Fruit fly (Drosophila melanogaster) whole organism, prepupa: Measurements from ENCODE around the gene CG6118.

Source experiments
- CG15336 ChIP-seq: fragments of 200-800 bp; sonication (Bioruptor generic); IDR thresholded peaks from 2 replicates; pipeline ENCODE4 v1.3.6; 2022; ENCODE audit warnings: missing biosample characterization, missing genetic modification characterization
- CG6792 ChIP-seq: fragments of 200-800 bp; sonication (Bioruptor generic); optimal IDR thresholded peaks from 3 replicates; lab custom pipeline; 2016; ENCODE audit warnings: missing biosample characterization, missing genetic modification characterization
- Eip78C ChIP-seq: fragments of 200-800 bp; sonication (Bioruptor generic); peaks from one replicate; lab custom pipeline; 2016; ENCODE audit warnings: missing biosample characterization, missing genetic modification characterization
- Ets21C ChIP-seq: fragments of 200-800 bp; sonication (Bioruptor generic); optimal IDR thresholded peaks from 3 replicates; lab custom pipeline; 2016; ENCODE audit warnings: missing biosample characterization, missing genetic modification characterization
- Gug ChIP-seq: fragments of 200-800 bp; sonication (Bioruptor generic); IDR thresholded peaks from 2 replicates; pipeline ENCODE4 v1.3.6; 2022; ENCODE audit warnings: missing biosample characterization, missing genetic modification characterization
- Hr38 ChIP-seq: sonication (Bioruptor generic); optimal IDR thresholded peaks from 2 replicates; lab custom pipeline; 2016; ENCODE audit warnings: missing biosample characterization, missing genetic modification characterization
- OdsH ChIP-seq: fragments of 200-800 bp; sonication (Bioruptor generic); optimal IDR thresholded peaks from 3 replicates; lab custom pipeline; 2016; ENCODE audit warnings: missing biosample characterization, missing genetic modification characterization
- spab ChIP-seq: fragments of 200-800 bp; sonication (Bioruptor generic); optimal IDR thresholded peaks from 2 replicates; lab custom pipeline; 2017; ENCODE audit warnings: missing biosample characterization, mild to moderate bottlenecking, missing genetic modification characterization, missing genetic modification reagents
- ss ChIP-seq, 2 experiments: fragments of 200-800 bp; sonication (Bioruptor generic); optimal IDR thresholded peaks; 2 replicates in 1 of 2; 3 replicates in 1 of 2; lab custom pipeline; 2017 to 2018; ENCODE audit warnings: mild to moderate bottlenecking in 2 of 2, missing biosample characterization in 2 of 2, missing genetic modification characterization in 2 of 2, moderate library complexity in 1 of 2
- topi ChIP-seq: fragments of 200-800 bp; sonication (Bioruptor generic); optimal IDR thresholded peaks from 3 replicates; lab custom pipeline; 2016; ENCODE audit warnings: missing biosample characterization, missing genetic modification characterization

dm6 chr3R:15451344-15452107 lies 17.0 kb upstream of the CG6118 start:
- TF ChIP-seq spab (GFP tag; lab: Kevin White, UChicago) (no peak), Hr38 (GFP tag; lab: Kevin White, UChicago) (no peak), ss (GFP tag; optimal IDR thresholded peaks at IDR 0.05; lab: Kevin White, UChicago) (peak in 1 of 2 experiments; percentile 23), CG6792 (GFP tag; lab: Kevin White, UChicago) (no peak), OdsH (GFP tag; lab: Kevin White, UChicago) (no peak), Eip78C (GFP tag; lab: Kevin White, UChicago) (peak; percentile 46), Gug (GFP tag; lab: Robert Waterston, UW) (no peak), topi (GFP tag; lab: Kevin White, UChicago) (no peak), Ets21C (no peak), CG15336 (GFP tag; lab: Robert Waterston, UW) (no peak)
